Worm (Caenorhabditis elegans) whole organism, L4/young adult: ENCODE results near the gene F19H6.4.

ENCODE experiments used
- W03F9.2 ChIP-seq: fragments of 150-350 bp; optimal IDR thresholded peaks from 2 replicates; lab custom pipeline; 2014; ENCODE audit warnings: missing biosample characterization, missing genetic modification characterization
- dao-5 ChIP-seq: sonication (generic microtip); optimal IDR thresholded peaks from 2 replicates; lab custom pipeline; 2016; ENCODE audit warnings: missing genotype, missing genetic modification characterization, moderate library complexity, missing compliant biosample characterization

- TF ChIP-seq dao-5 (tag; lab: Kevin White, UChicago) (no peak), W03F9.2 (no peak)
These were observed 2.0 kb downstream of the F19H6.4 start for ce11 chrX:12367498-12367897.
